Fruit fly (Drosophila melanogaster): ENCODE data around the gene CG12795.

The CG12795 gene

DNA sequence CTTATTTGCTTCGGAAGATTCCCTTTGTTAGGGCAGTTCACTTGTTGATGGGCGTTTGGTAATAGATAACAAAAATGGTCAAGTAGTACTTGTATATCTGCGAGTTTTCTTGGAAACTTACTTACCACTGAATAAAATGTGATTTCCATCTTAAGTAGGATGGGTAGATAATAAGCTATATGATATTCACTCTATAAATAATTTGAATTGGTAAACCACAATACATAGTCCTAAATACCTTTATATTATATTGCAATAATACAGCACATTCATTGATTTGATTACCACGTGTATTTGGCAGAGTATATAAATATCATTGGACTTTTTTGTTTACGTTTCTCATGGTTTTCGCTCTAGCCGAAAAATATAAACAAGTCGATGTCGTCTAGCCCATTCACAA is 23.7 kb downstream of the CG12795 start (continued):
- TF ChIP-seq pan (optimal IDR thresholded peaks at IDR 0.05) (no peak), pan (GFP tag; optimal IDR thresholded peaks at IDR 0.05 in 1 of 2, IDR thresholded peaks at IDR 0.05 in 1 of 2) (peak in 1 of 2 experiments; percentile 72), bbx (GFP tag; IDR thresholded peaks at IDR 0.05; ENCODE audit: partially characterized antibody) (no peak), Dbx (GFP tag; IDR thresholded peaks at IDR 0.05) (peak; percentile 55; the same call in 1 of the 3 replicates), Hmr (GFP tag; optimal IDR thresholded peaks at IDR 0.05) (peak; percentile 73), sc (optimal IDR thresholded peaks at IDR 0.05) (no peak), sc (GFP tag; optimal IDR thresholded peaks at IDR 0.05) (peak; percentile 16), CG6683 (GFP tag; optimal IDR thresholded peaks at IDR 0.05) (peak; percentile 15), NK7.1 (GFP tag; optimal IDR thresholded peaks at IDR 0.05) (peak; percentile 29)

DNA sequence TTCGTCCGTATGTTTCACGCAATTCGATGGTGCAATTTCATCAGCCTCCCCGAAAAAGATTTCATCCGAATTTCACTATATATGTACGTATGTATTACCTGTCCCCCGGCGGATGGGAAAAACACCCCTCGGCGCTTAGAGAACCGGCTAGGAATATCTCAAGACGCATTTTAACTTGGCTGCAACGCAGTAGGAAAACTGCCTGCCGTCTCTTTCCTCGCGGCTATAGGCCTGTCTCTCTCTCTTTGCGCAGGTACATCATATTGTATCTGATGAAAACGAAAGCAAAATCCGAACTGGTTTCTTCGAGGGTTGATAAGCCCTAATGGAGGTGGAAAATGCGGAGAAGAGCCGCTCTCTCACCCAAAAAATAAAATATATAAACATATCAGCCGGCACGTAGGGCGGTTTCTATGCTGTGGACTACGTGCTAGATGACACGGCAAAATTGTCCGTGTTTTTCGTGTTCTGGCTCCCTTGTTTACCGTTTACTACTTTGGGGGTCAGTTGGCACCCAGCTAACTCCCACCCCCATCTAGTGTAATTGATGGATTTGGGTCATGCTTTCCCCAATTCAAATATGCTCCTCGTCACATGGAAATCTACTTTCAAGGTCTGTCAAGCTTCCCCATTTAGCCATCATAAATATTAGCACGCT is 24.3 kb downstream of the CG12795 start:
- peak; percentile 77 for TF ChIP-seq CG13894 (tag; optimal IDR thresholded peaks at IDR 0.05)
- no peak for TF ChIP-seq MTF-1 (GFP tag; optimal IDR thresholded peaks at IDR 0.05; ENCODE audit: borderline replicate concordance)
- TF ChIP-seq CG10274 (GFP tag; optimal IDR thresholded peaks at IDR 0.05) = no peak
- no peak for TF ChIP-seq CG10462 (GFP tag; optimal IDR thresholded peaks at IDR 0.05)
- no peak for TF ChIP-seq HLH4C (GFP tag; IDR thresholded peaks at IDR 0.05; ENCODE audit: partially characterized antibody)
- no peak for TF ChIP-seq CG2120 (GFP tag; optimal IDR thresholded peaks at IDR 0.05)
- no peak for TF ChIP-seq CTCF (GFP tag; optimal IDR thresholded peaks at IDR 0.05)
- no peak for TF ChIP-seq CG31365 (tag; optimal IDR thresholded peaks at IDR 0.05)
- 0 out of 3 replicates have a peak, but pooled peaks have one; percentile 22 for TF ChIP-seq CG6791 (GFP tag; IDR thresholded peaks at IDR 0.05; ENCODE audit: partially characterized antibody)
- no peak for TF ChIP-seq sd (tag; optimal IDR thresholded peaks at IDR 0.05)
- TF ChIP-seq kni (GFP tag; optimal IDR thresholded peaks at IDR 0.05) = peak; percentile 71
- TF ChIP-seq CG17612 (GFP tag; IDR thresholded peaks at IDR 0.05) = no peak
- no peak for TF ChIP-seq unc-4 (GFP tag; IDR thresholded peaks at IDR 0.05; ENCODE audit: partially characterized antibody)
- TF ChIP-seq eyg (GFP tag; optimal IDR thresholded peaks at IDR 0.05) = no peak
- TF ChIP-seq CG5180 (GFP tag; optimal IDR thresholded peaks at IDR 0.05) = no peak
- no peak; the same call in 1 of the 2 replicates for TF ChIP-seq CG31441 (GFP tag; IDR thresholded peaks at IDR 0.05)
- no peak for TF ChIP-seq CG7839 (tag; optimal IDR thresholded peaks at IDR 0.05)
- TF ChIP-seq Mes4 (GFP tag; optimal IDR thresholded peaks at IDR 0.05) = no peak
- no peak for TF ChIP-seq Camta (GFP tag; optimal IDR thresholded peaks at IDR 0.05)
- TF ChIP-seq CG7786 (GFP tag; optimal IDR thresholded peaks at IDR 0.05) = no peak
- no peak for TF ChIP-seq CG14860 (GFP tag; IDR thresholded peaks at IDR 0.05; ENCODE audit: partially characterized antibody)
- TF ChIP-seq CG2712 (tag; optimal IDR thresholded peaks at IDR 0.05) = no peak
- TF ChIP-seq CG15479 (GFP tag; optimal IDR thresholded peaks at IDR 0.05) = peak; percentile 73
- TF ChIP-seq CG13624 (GFP tag; optimal IDR thresholded peaks at IDR 0.05) = peak; percentile 83
- TF ChIP-seq tio (GFP tag; optimal IDR thresholded peaks at IDR 0.05) = no peak
- no peak for TF ChIP-seq BtbVII (GFP tag; optimal IDR thresholded peaks at IDR 0.05)
- TF ChIP-seq CG4730 (GFP tag; IDR thresholded peaks at IDR 0.05) = no peak
- no peak for TF ChIP-seq CG12659 (GFP tag; optimal IDR thresholded peaks at IDR 0.05)
- TF ChIP-seq Opbp (GFP tag; IDR thresholded peaks at IDR 0.05; ENCODE audit: partially characterized antibody) = no peak
- TF ChIP-seq ato (GFP tag; IDR thresholded peaks at IDR 0.05; ENCODE audit: partially characterized antibody) = no peak
- no peak for TF ChIP-seq Oaz (GFP tag; IDR thresholded peaks at IDR 0.05)
- TF ChIP-seq CG1529 (GFP tag; optimal IDR thresholded peaks at IDR 0.05) = no peak
- TF ChIP-seq tup (GFP tag; optimal IDR thresholded peaks at IDR 0.05) = no peak
- TF ChIP-seq CG14965 (GFP tag; optimal IDR thresholded peaks at IDR 0.05; ENCODE audit: borderline replicate concordance) = no peak
- no peak for TF ChIP-seq sens-2 (GFP tag; IDR thresholded peaks at IDR 0.05)
- no peak for TF ChIP-seq CG33213 (GFP tag; optimal IDR thresholded peaks at IDR 0.05)
- peak; percentile 56 for TF ChIP-seq grn (GFP tag; optimal IDR thresholded peaks at IDR 0.05)
- TF ChIP-seq CG10147 (GFP tag; optimal IDR thresholded peaks at IDR 0.05) = no peak
- TF ChIP-seq disco-r (GFP tag; optimal IDR thresholded peaks at IDR 0.05) = no peak
- TF ChIP-seq Aef1 (GFP tag; IDR thresholded peaks at IDR 0.05) = no peak
